Worm (Caenorhabditis elegans) whole organism, young adult: ENCODE results near the gene elt-2.

Experiments
- ama-1 ChIP-seq, 3 experiments: fragments of 150-350 bp in 1 of 3; sonication (generic microtip) in 2 of 3; optimal IDR thresholded peaks; 2 replicates each; lab custom pipeline; 2014 to 2018; ENCODE audit warnings: missing biosample characterization in 2 of 3, missing genetic modification characterization in 2 of 3, missing genetic modification reagents in 2 of 3
- die-1 ChIP-seq: sonication (generic microtip); optimal IDR thresholded peaks from 2 replicates; lab custom pipeline; 2016; ENCODE audit warnings: missing genotype, mild to moderate bottlenecking, missing genetic modification characterization, missing compliant biosample characterization
- ets-4 ChIP-seq: fragments of 200-800 bp; sonication (Bioruptor generic); optimal IDR thresholded peaks from 2 replicates; lab custom pipeline; 2018; ENCODE audit warnings: mild to moderate bottlenecking, missing genetic modification characterization, missing compliant biosample characterization
- nfya-1 ChIP-seq: sonication (generic microtip); optimal IDR thresholded peaks from 2 replicates; lab custom pipeline; 2017; ENCODE audit warnings: antibody characterized with exemption, missing compliant biosample characterization, missing genetic modification characterization, borderline replicate concordance; ENCODE audit not compliant: insufficient read depth
- nhr-90 ChIP-seq: sonication (generic microtip); optimal IDR thresholded peaks from 2 replicates; lab custom pipeline; 2016; ENCODE audit warnings: missing genotype, mild to moderate bottlenecking, missing genetic modification characterization, missing compliant biosample characterization
- snpc-4 ChIP-seq, 5 experiments: fragments of 150-350 bp in 1 of 5; sonication (generic microtip) in 4 of 5; optimal IDR thresholded peaks; 2 replicates each; lab custom pipeline; 2014 to 2018; ENCODE audit warnings: missing genetic modification characterization in 5 of 5, missing biosample characterization in 3 of 5, antibody characterized with exemption in 2 of 5, mild to moderate bottlenecking in 2 of 5, missing compliant biosample characterization in 2 of 5, missing genotype in 2 of 5, moderate library complexity in 2 of 5, missing genetic modification reagents in 1 of 5
- unc-130 ChIP-seq: sonication (generic microtip); optimal IDR thresholded peaks from 2 replicates; lab custom pipeline; 2016; ENCODE audit warnings: missing genetic modification reagents, missing genetic modification characterization, missing compliant biosample characterization

DNA sequence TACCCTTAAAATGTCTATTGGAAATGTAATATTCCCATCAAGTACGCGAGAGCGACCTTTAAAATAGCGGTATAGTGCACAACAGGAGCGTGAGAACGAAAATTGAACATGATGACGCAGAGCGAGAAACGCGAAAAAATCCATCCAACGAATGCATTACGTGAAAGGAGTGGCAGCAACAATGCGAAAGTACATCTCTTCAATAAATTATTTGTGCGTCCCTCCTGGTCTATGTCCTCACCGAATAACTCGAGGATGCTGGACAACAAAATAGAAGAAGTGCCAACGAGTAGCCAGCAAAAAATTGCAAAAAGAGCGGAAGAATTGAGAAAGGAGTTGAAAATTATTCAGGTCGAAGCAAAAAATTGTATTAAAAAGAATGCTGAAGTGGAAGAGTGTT lies 47.2 kb upstream of the elt-2 start:
- TF ChIP-seq ets-4 (GFP tag; lab: Kevin White, UChicago) (no peak), unc-130 (GFP tag; lab: Kevin White, UChicago) (no peak), snpc-4 (GFP tag; optimal IDR thresholded peaks at IDR 0.05; lab: Kevin White, UChicago) (no peak), snpc-4 (tag; optimal IDR thresholded peaks at IDR 0.05; lab: Kevin White, UChicago) (no peak), nhr-90 (tag; lab: Kevin White, UChicago) (no peak), ama-1 (optimal IDR thresholded peaks at IDR 0.05; lab: Kevin White, UChicago) (no peak), ama-1 (GFP tag; optimal IDR thresholded peaks at IDR 0.05; lab: Kevin White, UChicago) (no peak), die-1 (tag; lab: Kevin White, UChicago) (no peak), nfya-1 (tag; lab: Kevin White, UChicago) (no peak)
